Worm (Caenorhabditis elegans): ENCODE results near the gene R10D12.10.

Gene R10D12.10

ce11 chrV:13955370-13956089 is 2.6 kb downstream of the R10D12.10 start:
- no peak for TF ChIP-seq unc-62 (GFP tag; optimal IDR thresholded peaks at IDR 0.05)

- TF ChIP-seq unc-62 (GFP tag; optimal IDR thresholded peaks at IDR 0.05): no peak
Measured at ce11 chrV:13954056-13954455, 4.1 kb downstream of the R10D12.10 start, which contains the start of gene swt-6. TSS of gene swt-6 (plus strand) at chrV:13954356.

ce11 chrV:13953191-13953590 is 5.0 kb downstream of the R10D12.10 start, which contains the start of gene R10D12.8:
TSS of gene R10D12.8 (minus strand) at chrV:13953291.
- no peak for TF ChIP-seq unc-62 (GFP tag; optimal IDR thresholded peaks at IDR 0.05)

ce11 chrV:13949752-13950151 is 8.4 kb downstream of the R10D12.10 start, which contains the start of gene R10D12.7:
TSS of gene R10D12.7 (plus strand) at chrV:13950052.
- no peak for TF ChIP-seq unc-62 (GFP tag; optimal IDR thresholded peaks at IDR 0.05)

ce11 chrV:13949010-13949409 is 9.1 kb downstream of the R10D12.10 start, which contains the start of gene R10D12.6:
TSS of gene R10D12.6 (plus strand) at chrV:13949310.
- TF ChIP-seq unc-62 (GFP tag; optimal IDR thresholded peaks at IDR 0.05): no peak

ce11 chrV:13946385-13947019 is 11.6 kb downstream of the R10D12.10 start, which contains the start of the genes srx-10 and clec-226:
TSS of gene srx-10 (minus strand) at chrV:13946485.
TSS of gene clec-226 (plus strand) at chrV:13946969.
- no peak for TF ChIP-seq unc-62 (GFP tag; optimal IDR thresholded peaks at IDR 0.05)

- TF ChIP-seq unc-62 (GFP tag; optimal IDR thresholded peaks at IDR 0.05): no peak
Measured at ce11 chrV:13942082-13942481, 16.1 kb downstream of the R10D12.10 start, which contains the start of gene dpr-1. TSS of gene dpr-1 (minus strand) at chrV:13942182.

- TF ChIP-seq unc-62 (GFP tag; optimal IDR thresholded peaks at IDR 0.05): no peak
Measured at ce11 chrV:13936850-13937249, 21.3 kb downstream of the R10D12.10 start, which contains the start of gene srw-145. TSS of gene srw-145 (plus strand) at chrV:13937150.

- no peak for TF ChIP-seq unc-62 (GFP tag; optimal IDR thresholded peaks at IDR 0.05)
Measured at ce11 chrV:13936052-13936451, 22.1 kb downstream of the R10D12.10 start.

ce11 chrV:13935423-13935822 is 22.7 kb downstream of the R10D12.10 start:
- no peak for TF ChIP-seq unc-62 (GFP tag; optimal IDR thresholded peaks at IDR 0.05)

ce11 chrV:13934545-13934944 is 23.6 kb downstream of the R10D12.10 start, which contains the start of gene R10D12.1:
TSS of gene R10D12.1 (minus strand) at chrV:13934645.
- TF ChIP-seq unc-62 (GFP tag; optimal IDR thresholded peaks at IDR 0.05): no peak

- TF ChIP-seq unc-62 (GFP tag; optimal IDR thresholded peaks at IDR 0.05): no peak
Measured at ce11 chrV:13931952-13932351, 26.2 kb downstream of the R10D12.10 start.

ce11 chrV:13931225-13931624 is 26.9 kb downstream of the R10D12.10 start, which contains the start of gene C06B3.16:
TSS of gene C06B3.16 (plus strand) at chrV:13931525.
- TF ChIP-seq unc-62 (GFP tag; optimal IDR thresholded peaks at IDR 0.05): no peak

ce11 chrV:13929503-13929902 is 28.6 kb downstream of the R10D12.10 start, which contains the start of gene srxa-13:
TSS of gene srxa-13 (plus strand) at chrV:13929803.
- TF ChIP-seq unc-62 (GFP tag; optimal IDR thresholded peaks at IDR 0.05): no peak

- TF ChIP-seq unc-62 (GFP tag; optimal IDR thresholded peaks at IDR 0.05): no peak
Measured at ce11 chrV:13926398-13926797, 31.7 kb downstream of the R10D12.10 start, which contains the start of gene srxa-12. TSS of gene srxa-12 (plus strand) at chrV:13926698.

- TF ChIP-seq unc-62 (GFP tag; optimal IDR thresholded peaks at IDR 0.05): no peak
Measured at ce11 chrV:13923851-13924250, 34.3 kb downstream of the R10D12.10 start, which contains the start of gene srxa-11. TSS of gene srxa-11 (plus strand) at chrV:13924151.
